Worm (Caenorhabditis elegans): Measurements from ENCODE around the gene Y48A6B.8.

The Y48A6B.8 gene

ce11 chrIII:11050658-11051118, 21.5 kb upstream of the Y48A6B.8 start (continued):
- peak; percentile 63 for TF ChIP-seq jun-1 (tag; optimal IDR thresholded peaks at IDR 0.05)
- TF ChIP-seq hmg-1.1 (GFP tag; IDR thresholded peaks at IDR 0.05): 0 out of 2 replicates have a peak, but pooled peaks have one; percentile 11
- no peak for TF ChIP-seq snpc-1.2 (GFP tag; IDR thresholded peaks at IDR 0.05)
- no peak for TF ChIP-seq zip-11 (GFP tag; IDR thresholded peaks at IDR 0.05)
- TF ChIP-seq F10B5.3 (tag; optimal IDR thresholded peaks at IDR 0.05): no peak
- TF ChIP-seq F37D6.2 (tag; optimal IDR thresholded peaks at IDR 0.05): no peak
- TF ChIP-seq set-16 (GFP tag; IDR thresholded peaks at IDR 0.05): peak; percentile 60
- TF ChIP-seq ZK337.2 (GFP tag; IDR thresholded peaks at IDR 0.05): no peak
- TF ChIP-seq lsy-2 (tag; optimal IDR thresholded peaks at IDR 0.05): peak in 1 of 2 experiments; percentile 15
- no peak for TF ChIP-seq tag-97 (GFP tag; IDR thresholded peaks at IDR 0.05)
- TF ChIP-seq zip-2 (tag; optimal IDR thresholded peaks at IDR 0.05): no peak
- TF ChIP-seq mdl-1 (tag; optimal IDR thresholded peaks at IDR 0.05): peak; percentile 11 to 67
- TF ChIP-seq Y5F2A.4 (GFP tag; optimal IDR thresholded peaks at IDR 0.05): no peak
- no peak for TF ChIP-seq lin-15B (tag; optimal IDR thresholded peaks at IDR 0.05)
- peak in 1 of 2 experiments; percentile 78 for TF ChIP-seq unc-62 (GFP tag; optimal IDR thresholded peaks at IDR 0.05 in 1 of 2)
- no peak for TF ChIP-seq unc-62 (tag; optimal IDR thresholded peaks at IDR 0.05)
- TF ChIP-seq rbr-2 (tag; optimal IDR thresholded peaks at IDR 0.05): peak; percentile 20
- TF ChIP-seq mep-1 (tag; optimal IDR thresholded peaks at IDR 0.05): peak; percentile 22
- TF ChIP-seq T26A8.4 (GFP tag; IDR thresholded peaks at IDR 0.05): no peak
- no peak for TF ChIP-seq ceh-20 (GFP tag; IDR thresholded peaks at IDR 0.05)
- TF ChIP-seq lin-1 (GFP tag; IDR thresholded peaks at IDR 0.05): no peak
- TF ChIP-seq php-3 (GFP tag; IDR thresholded peaks at IDR 0.05): no peak
- 0 out of 2 replicates have a peak, but pooled peaks have one; percentile 23 for TF ChIP-seq pha-4 (GFP tag; IDR thresholded peaks at IDR 0.05)
- TF ChIP-seq pha-4 (tag; optimal IDR thresholded peaks at IDR 0.05): peak; percentile 50
- 0 out of 2 replicates have a peak, but pooled peaks have one; percentile 23 for TF ChIP-seq dmd-6 (GFP tag; IDR thresholded peaks at IDR 0.05)
- no peak for TF ChIP-seq daf-16 (GFP tag; optimal IDR thresholded peaks at IDR 0.05)
- TF ChIP-seq daf-16 (tag; optimal IDR thresholded peaks at IDR 0.05): peak; percentile 47
- TF ChIP-seq F44E2.7 (GFP tag; IDR thresholded peaks at IDR 0.05): no peak
- TF ChIP-seq R02D3.7 (tag; optimal IDR thresholded peaks at IDR 0.05): no peak
- no peak for TF ChIP-seq lin-13 (GFP tag; optimal IDR thresholded peaks at IDR 0.05)
- no peak for TF ChIP-seq Y48G9A.11 (GFP tag; IDR thresholded peaks at IDR 0.05)
- peak; percentile 73 for TF ChIP-seq hlh-11 (tag; optimal IDR thresholded peaks at IDR 0.05)
- peak; percentile 44 for TF ChIP-seq pqm-1 (tag; optimal IDR thresholded peaks at IDR 0.05)
- TF ChIP-seq vab-7 (GFP tag; IDR thresholded peaks at IDR 0.05): no peak
- TF ChIP-seq nhr-76 (tag; optimal IDR thresholded peaks at IDR 0.05): no peak
- TF ChIP-seq nhr-111 (GFP tag; optimal IDR thresholded peaks at IDR 0.05): no peak
- TF ChIP-seq mxl-2 (GFP tag; conservative IDR thresholded peaks at IDR 0.05): no peak
- TF ChIP-seq zag-1 (tag; optimal IDR thresholded peaks at IDR 0.05): no peak
- no peak for TF ChIP-seq cey-2 (tag; optimal IDR thresholded peaks at IDR 0.05; ENCODE audit: borderline replicate concordance, insufficient read depth)
- no peak for TF ChIP-seq aly-2 (tag; optimal IDR thresholded peaks at IDR 0.05)
- TF ChIP-seq egl-43 (GFP tag; IDR thresholded peaks at IDR 0.05): 0 out of 2 replicates have a peak, but pooled peaks have one; percentile 4
- no peak for TF ChIP-seq Y75B8A.6 (GFP tag; IDR thresholded peaks at IDR 0.05)
- no peak for TF ChIP-seq daf-19 (GFP tag; conservative IDR thresholded peaks at IDR 0.05)
- TF ChIP-seq nhr-28 (tag; optimal IDR thresholded peaks at IDR 0.05): peak; percentile 96
- no peak for TF ChIP-seq lin-39 (tag; optimal IDR thresholded peaks at IDR 0.05)
- no peak for TF ChIP-seq spr-1 (tag; optimal IDR thresholded peaks at IDR 0.05)
- TF ChIP-seq daf-8 (GFP tag; IDR thresholded peaks at IDR 0.05): no peak
- no peak for TF ChIP-seq lin-29 (GFP tag; IDR thresholded peaks at IDR 0.05)
- peak; percentile 16 for TF ChIP-seq hlh-30 (tag; optimal IDR thresholded peaks at IDR 0.05; ENCODE audit: insufficient read depth)
- no peak for TF ChIP-seq nhr-41 (GFP tag; IDR thresholded peaks at IDR 0.05)
- TF ChIP-seq hif-1 (tag; optimal IDR thresholded peaks at IDR 0.05): peak in 1 of 2 experiments; percentile 19
- no peak for TF ChIP-seq ama-1 (optimal IDR thresholded peaks at IDR 0.05)
